Fruit fly (Drosophila melanogaster) whole organism, embryonic: ENCODE results near the gene Ccdc58.

Experiments
- ATbp ChIP-seq: fragments of 200-800 bp; sonication (Bioruptor generic); optimal IDR thresholded peaks from 2 replicates; lab custom pipeline; 2017; ENCODE audit warnings: missing biosample characterization, mild to moderate bottlenecking, missing genetic modification characterization, missing genetic modification reagents
- CG14965 ChIP-seq: fragments of 200-800 bp; sonication (Bioruptor generic); optimal IDR thresholded peaks from 2 replicates; lab custom pipeline; 2016; ENCODE audit warnings: missing biosample characterization, missing genetic modification characterization, borderline replicate concordance
- CG1647 ChIP-seq: fragments of 200-800 bp; sonication (Bioruptor generic); optimal IDR thresholded peaks from 3 replicates; lab custom pipeline; 2016; ENCODE audit warnings: missing biosample characterization, missing genetic modification characterization
- CG1792 ChIP-seq: fragments of 200-800 bp; sonication (Bioruptor generic); optimal IDR thresholded peaks from 2 replicates; lab custom pipeline; 2016; ENCODE audit warnings: missing biosample characterization, missing genetic modification characterization
- CHES-1-like ChIP-seq: fragments of 200-800 bp; sonication (Bioruptor generic); optimal IDR thresholded peaks from 2 replicates; lab custom pipeline; 2016; ENCODE audit warnings: missing biosample characterization, missing genetic modification characterization
- Fer3 ChIP-seq: fragments of 200-800 bp; sonication (Bioruptor generic); optimal IDR thresholded peaks from 2 replicates; lab custom pipeline; 2018; ENCODE audit warnings: missing biosample characterization, mild to moderate bottlenecking, missing genetic modification characterization, moderate library complexity
- Taf1 ChIP-seq: fragments of 200-800 bp; sonication (Bioruptor generic); IDR thresholded peaks from 2 replicates; pipeline ENCODE4 v1.3.6; 2022; ENCODE audit warnings: missing biosample characterization, missing genetic modification characterization
- ems ChIP-seq: fragments of 200-800 bp; sonication (Bioruptor generic); optimal IDR thresholded peaks from 3 replicates; lab custom pipeline; 2016; ENCODE audit warnings: missing biosample characterization, missing genetic modification characterization
- gfzf ChIP-seq: fragments of 200-800 bp; sonication (Bioruptor generic); optimal IDR thresholded peaks from 2 replicates; lab custom pipeline; 2016; ENCODE audit warnings: missing biosample characterization, mild to moderate bottlenecking, missing genetic modification characterization, moderate library complexity
- knrl ChIP-seq: fragments of 200-800 bp; sonication (Bioruptor generic); IDR thresholded peaks from 3 replicates; pipeline ENCODE4 v1.3.6; 2022; ENCODE audit warnings: missing biosample characterization, missing genetic modification characterization; ENCODE audit not compliant: partially characterized antibody
- nerfin-2 ChIP-seq: fragments of 200-800 bp; sonication (Bioruptor generic); IDR thresholded peaks from 2 replicates; pipeline ENCODE4 v1.3.6; 2022; ENCODE audit warnings: missing biosample characterization, missing genetic modification characterization; ENCODE audit not compliant: partially characterized antibody

dm6 chr3L:19801105-19801504, 3.9 kb upstream of the Ccdc58 start, which contains the start of gene CG14102:
- TF ChIP-seq Fer3 = no peak
- no peak for TF ChIP-seq Taf1 (GFP tag; lab: Robert Waterston, UW)
- TF ChIP-seq nerfin-2 (GFP tag; lab: Robert Waterston, UW) = no peak
- no peak for TF ChIP-seq ATbp (GFP tag; lab: Kevin White, UChicago)
- no peak for TF ChIP-seq ems (GFP tag; lab: Kevin White, UChicago)
- TF ChIP-seq gfzf (GFP tag; lab: Kevin White, UChicago) = no peak
- TF ChIP-seq CG1647 (GFP tag; lab: Kevin White, UChicago) = no peak
- TF ChIP-seq CG1792 = no peak
- no peak for TF ChIP-seq CHES-1-like (GFP tag; lab: Kevin White, UChicago)
- no peak; the same call in 2 of the 3 replicates for TF ChIP-seq knrl (GFP tag; lab: Robert Waterston, UW)
- no peak for TF ChIP-seq CG14965 (GFP tag; lab: Kevin White, UChicago)
